Worm (Caenorhabditis elegans) whole organism, young adult: ENCODE data around the gene C28H8.7.

Experiments used
- F23B12.7 ChIP-seq: sonication (generic microtip); optimal IDR thresholded peaks from 2 replicates; lab custom pipeline; 2017; ENCODE audit warnings: missing genetic modification characterization, mild to moderate bottlenecking, missing compliant biosample characterization, antibody characterized with exemption, moderate library complexity; ENCODE audit not compliant: insufficient read depth
- F33H1.4 ChIP-seq: fragments of 200-800 bp; sonication (Bioruptor generic); IDR thresholded peaks from 2 replicates; pipeline ENCODE4 v1.3.6; 2022; ENCODE audit warnings: missing genetic modification reagents, missing genetic modification characterization, missing compliant biosample characterization
- F57A8.1 ChIP-seq: fragments of 200-800 bp; sonication (Bioruptor generic); optimal IDR thresholded peaks from 2 replicates; lab custom pipeline; 2018; ENCODE audit warnings: mild to moderate bottlenecking, missing genetic modification characterization, moderate library complexity, missing compliant biosample characterization
- F57C9.4 ChIP-seq: sonication (generic microtip); optimal IDR thresholded peaks from 2 replicates; lab custom pipeline; 2017; ENCODE audit warnings: mild to moderate bottlenecking, missing genetic modification characterization, missing compliant biosample characterization
- K11D2.4 ChIP-seq: fragments of 200-800 bp; sonication (Bioruptor generic); IDR thresholded peaks from 2 replicates; pipeline ENCODE4 v1.3.6; 2022; ENCODE audit warnings: missing genetic modification reagents, missing genetic modification characterization, missing compliant biosample characterization
- Y56A3A.18 ChIP-seq: fragments of 200-800 bp; sonication (Bioruptor generic); IDR thresholded peaks from 2 replicates; pipeline ENCODE4 v1.3.6; 2022; ENCODE audit warnings: missing genetic modification reagents, missing genetic modification characterization, missing compliant biosample characterization
- aptf-3 ChIP-seq: fragments of 200-800 bp; sonication (Bioruptor generic); IDR thresholded peaks from 2 replicates; pipeline ENCODE4 v1.3.6; 2022; ENCODE audit warnings: missing genetic modification characterization, missing compliant biosample characterization
- attf-3 ChIP-seq: fragments of 200-800 bp; sonication (Bioruptor generic); conservative IDR thresholded peaks from 2 replicates; pipeline ENCODE4 v1.3.6; 2022; ENCODE audit warnings: missing genetic modification reagents, missing genetic modification characterization, missing compliant biosample characterization
- attf-5 ChIP-seq: fragments of 200-800 bp; sonication (Bioruptor generic); optimal IDR thresholded peaks from 2 replicates; lab custom pipeline; 2018; ENCODE audit warnings: mild to moderate bottlenecking, missing genetic modification characterization, missing compliant biosample characterization
- cebp-1 ChIP-seq, 2 experiments: fragments of 200-800 bp in 1 of 2; sonication (Bioruptor generic) in 1 of 2; sonication (generic microtip) in 1 of 2; IDR thresholded peaks in 1 of 2; optimal IDR thresholded peaks in 1 of 2; 2 replicates each; pipeline versions ENCODE4 v1.3.6 to Lab custom; 2017 to 2022; ENCODE audit warnings: missing compliant biosample characterization in 2 of 2, missing genetic modification characterization in 2 of 2, mild to moderate bottlenecking in 1 of 2, missing genetic modification reagents in 1 of 2, moderate library complexity in 1 of 2
- ceh-79 ChIP-seq: sonication (generic microtip); optimal IDR thresholded peaks from 2 replicates; lab custom pipeline; 2017; ENCODE audit warnings: mild to moderate bottlenecking, missing genetic modification characterization, missing compliant biosample characterization
- chd-7 ChIP-seq: sonication (generic microtip); optimal IDR thresholded peaks from 2 replicates; lab custom pipeline; 2016; ENCODE audit warnings: mild to moderate bottlenecking, missing genetic modification characterization, moderate library complexity, missing compliant biosample characterization
- die-1 ChIP-seq: sonication (generic microtip); optimal IDR thresholded peaks from 2 replicates; lab custom pipeline; 2016; ENCODE audit warnings: missing genotype, mild to moderate bottlenecking, missing genetic modification characterization, missing compliant biosample characterization
- dpff-1 ChIP-seq: sonication (generic microtip); optimal IDR thresholded peaks from 2 replicates; lab custom pipeline; 2017; ENCODE audit warnings: mild to moderate bottlenecking, missing genetic modification characterization, missing compliant biosample characterization
- dpl-1 ChIP-seq: fragments of 150-350 bp; optimal IDR thresholded peaks from 2 replicates; lab custom pipeline; 2014; ENCODE audit warnings: missing biosample characterization, missing genetic modification reagents, missing genetic modification characterization
- efl-1 ChIP-seq: fragments of 150-350 bp; optimal IDR thresholded peaks from 2 replicates; lab custom pipeline; 2014; ENCODE audit warnings: missing biosample characterization, missing genetic modification reagents, missing genetic modification characterization
- egl-18 ChIP-seq: fragments of 200-800 bp; sonication (Bioruptor generic); IDR thresholded peaks from 2 replicates; pipeline ENCODE4 v1.3.6; 2022; ENCODE audit warnings: missing genetic modification reagents, missing genetic modification characterization, missing compliant biosample characterization
- fkh-3 ChIP-seq: sonication (generic microtip); optimal IDR thresholded peaks from 2 replicates; lab custom pipeline; 2016; ENCODE audit warnings: mild to moderate bottlenecking, missing genetic modification characterization, missing compliant biosample characterization
- him-1 ChIP-seq: sonication (generic microtip); optimal IDR thresholded peaks from 2 replicates; lab custom pipeline; 2016; ENCODE audit warnings: missing genotype, missing genetic modification reagents, missing genetic modification characterization, missing compliant biosample characterization
- hmg-1.2 ChIP-seq: fragments of 200-800 bp; sonication (Bioruptor generic); IDR thresholded peaks from 2 replicates; pipeline ENCODE4 v1.3.6; 2022; ENCODE audit warnings: missing genetic modification reagents, missing genetic modification characterization, missing compliant biosample characterization
- hsf-1 ChIP-seq: fragments of 200-800 bp; sonication (Bioruptor generic); IDR thresholded peaks from 2 replicates; pipeline ENCODE4 v1.3.6; 2022; ENCODE audit warnings: missing genetic modification reagents, missing genetic modification characterization, missing compliant biosample characterization
- lin-26 ChIP-seq: fragments of 200-800 bp; sonication (Bioruptor generic); IDR thresholded peaks from 2 replicates; pipeline ENCODE4 v1.3.6; 2022; ENCODE audit warnings: missing genetic modification reagents, missing genetic modification characterization, missing compliant biosample characterization
- lin-40 ChIP-seq: sonication (generic microtip); optimal IDR thresholded peaks from 2 replicates; lab custom pipeline; 2016; ENCODE audit warnings: missing genetic modification characterization, mild to moderate bottlenecking, missing compliant biosample characterization, missing genotype, missing genetic modification reagents
- lsy-27 ChIP-seq: sonication (generic microtip); optimal IDR thresholded peaks from 2 replicates; lab custom pipeline; 2017; ENCODE audit warnings: missing genetic modification characterization, mild to moderate bottlenecking, missing compliant biosample characterization, antibody characterized with exemption, missing genotype, borderline replicate concordance; ENCODE audit not compliant: insufficient read depth
- mcd-1 ChIP-seq: fragments of 200-800 bp; sonication (Bioruptor generic); IDR thresholded peaks from 2 replicates; pipeline ENCODE4 v1.3.6; 2022; ENCODE audit warnings: missing genetic modification reagents, missing genetic modification characterization, missing compliant biosample characterization
- nfya-1 ChIP-seq: sonication (generic microtip); optimal IDR thresholded peaks from 2 replicates; lab custom pipeline; 2017; ENCODE audit warnings: antibody characterized with exemption, missing compliant biosample characterization, missing genetic modification characterization, borderline replicate concordance; ENCODE audit not compliant: insufficient read depth
- nhr-120 ChIP-seq: fragments of 200-800 bp; sonication (Bioruptor generic); IDR thresholded peaks from 2 replicates; pipeline ENCODE4 v1.3.6; 2022; ENCODE audit warnings: missing genetic modification characterization, missing compliant biosample characterization
- nhr-179 ChIP-seq: sonication (generic microtip); optimal IDR thresholded peaks from 2 replicates; lab custom pipeline; 2016; ENCODE audit warnings: mild to moderate bottlenecking, missing genetic modification characterization, missing compliant biosample characterization
- nhr-80 ChIP-seq: sonication (generic microtip); optimal IDR thresholded peaks from 2 replicates; lab custom pipeline; 2016; ENCODE audit warnings: missing genetic modification characterization, missing compliant biosample characterization
- pha-4 ChIP-seq: fragments of 150-350 bp; sonication (generic microtip); optimal IDR thresholded peaks from 2 replicates; lab custom pipeline; 2014; ENCODE audit warnings: missing biosample characterization, missing genetic modification reagents, missing genetic modification characterization
- repo-1 ChIP-seq: sonication (generic microtip); optimal IDR thresholded peaks from 2 replicates; lab custom pipeline; 2017; ENCODE audit warnings: mild to moderate bottlenecking, missing genetic modification characterization, missing compliant biosample characterization
- snpc-1.3 ChIP-seq: sonication (generic microtip); optimal IDR thresholded peaks from 2 replicates; lab custom pipeline; 2017; ENCODE audit warnings: missing genetic modification characterization, mild to moderate bottlenecking, missing compliant biosample characterization, antibody characterized with exemption, moderate library complexity, missing genotype, missing genetic modification reagents; ENCODE audit not compliant: insufficient read depth
- somi-1 ChIP-seq: fragments of 200-800 bp; sonication (Bioruptor generic); optimal IDR thresholded peaks from 2 replicates; lab custom pipeline; 2018; ENCODE audit warnings: mild to moderate bottlenecking, missing genetic modification characterization, missing compliant biosample characterization
- tbx-9 ChIP-seq: sonication (generic microtip); optimal IDR thresholded peaks from 2 replicates; lab custom pipeline; 2016; ENCODE audit warnings: borderline replicate concordance, missing genetic modification characterization, inconsistent platforms, missing compliant biosample characterization
- tlf-1 ChIP-seq: fragments of 200-800 bp; sonication (Bioruptor generic); optimal IDR thresholded peaks from 2 replicates; lab custom pipeline; 2018; ENCODE audit warnings: mild to moderate bottlenecking, missing genetic modification characterization, missing compliant biosample characterization
- xnd-1 ChIP-seq: sonication (generic microtip); optimal IDR thresholded peaks from 2 replicates; lab custom pipeline; 2016; ENCODE audit warnings: missing genotype, missing genetic modification reagents, missing genetic modification characterization, missing compliant biosample characterization
- ztf-18 ChIP-seq: sonication (generic microtip); optimal IDR thresholded peaks from 2 replicates; lab custom pipeline; 2016; ENCODE audit warnings: missing genotype, mild to moderate bottlenecking, missing genetic modification characterization, missing compliant biosample characterization
- ztf-22 ChIP-seq: fragments of 200-800 bp; sonication (Bioruptor generic); optimal IDR thresholded peaks from 2 replicates; lab custom pipeline; 2018; ENCODE audit warnings: mild to moderate bottlenecking, missing genetic modification characterization, moderate library complexity, missing compliant biosample characterization
- ztf-28 ChIP-seq: fragments of 200-800 bp; sonication (Bioruptor generic); IDR thresholded peaks from 2 replicates; pipeline ENCODE4 v1.3.6; 2022; ENCODE audit warnings: missing genetic modification reagents, missing genetic modification characterization, missing compliant biosample characterization
- ztf-3 ChIP-seq: fragments of 200-800 bp; sonication (Bioruptor generic); optimal IDR thresholded peaks from 2 replicates; lab custom pipeline; 2018; ENCODE audit warnings: mild to moderate bottlenecking, missing genetic modification characterization, missing compliant biosample characterization

Gene C28H8.7

ce11 chrIII:5919799-5920387 lies 33.1 kb upstream of the C28H8.7 start, which contains the start of the genes tdo-2 and C28H8.2 (continued):
- TF ChIP-seq ztf-18 (tag; lab: Kevin White, UChicago) (no peak), snpc-1.3 (tag; lab: Kevin White, UChicago) (no peak), attf-3 (GFP tag; lab: Robert Waterston, UW) (no peak), dpff-1 (tag; lab: Kevin White, UChicago) (no peak), die-1 (peak; percentile 39), ztf-28 (GFP tag; lab: Robert Waterston, UW) (no peak), tlf-1 (no peak), him-1 (no peak), repo-1 (tag; lab: Kevin White, UChicago) (no peak), F23B12.7 (tag; lab: Kevin White, UChicago) (no peak), ztf-22 (no peak), hsf-1 (GFP tag; lab: Robert Waterston, UW) (0 out of 2 replicates have a peak, but pooled peaks have one; percentile 26), ceh-79 (no peak), F33H1.4 (GFP tag; lab: Robert Waterston, UW) (no peak), F57A8.1 (GFP tag; lab: Kevin White, UChicago) (no peak), ztf-3 (GFP tag; lab: Kevin White, UChicago) (no peak), somi-1 (GFP tag; lab: Kevin White, UChicago) (peak; percentile 66), mcd-1 (GFP tag; lab: Robert Waterston, UW) (peak; percentile 8; the same call in 1 of the 2 replicates), lin-26 (GFP tag; lab: Robert Waterston, UW) (no peak), xnd-1 (tag; lab: Kevin White, UChicago) (no peak), lsy-27 (tag; lab: Kevin White, UChicago) (no peak), efl-1 (no peak), pha-4 (no peak), aptf-3 (GFP tag; lab: Robert Waterston, UW) (no peak), fkh-3 (tag; lab: Kevin White, UChicago) (no peak), nhr-179 (no peak), K11D2.4 (GFP tag; lab: Robert Waterston, UW) (peak; percentile 58; the same call in 1 of the 2 replicates), lin-40 (tag; lab: Kevin White, UChicago) (peak; percentile 43)

- TF ChIP-seq cebp-1 (GFP tag; IDR thresholded peaks at IDR 0.05; lab: Robert Waterston, UW) (peak; percentile 87), cebp-1 (tag; optimal IDR thresholded peaks at IDR 0.05; lab: Kevin White, UChicago) (peak; percentile 86), chd-7 (peak; percentile 8), nhr-120 (GFP tag; lab: Robert Waterston, UW) (no peak), nfya-1 (no peak), tbx-9 (no peak), Y56A3A.18 (0 out of 2 replicates have a peak, but pooled peaks have one; percentile 15), dpl-1 (GFP tag; lab: Kevin White, UChicago) (no peak), F57C9.4 (no peak), hmg-1.2 (GFP tag; lab: Robert Waterston, UW) (peak; percentile 19; the same call in 1 of the 2 replicates), attf-5 (GFP tag; lab: Kevin White, UChicago) (peak; percentile 26), tlf-1 (peak; percentile 44), ztf-28 (GFP tag; lab: Robert Waterston, UW) (no peak), nhr-80 (tag; lab: Kevin White, UChicago) (peak; percentile 62), egl-18 (GFP tag; lab: Robert Waterston, UW) (no peak), repo-1 (tag; lab: Kevin White, UChicago) (peak; percentile 53)
These were observed 30.7 kb upstream of the C28H8.7 start for ce11 chrIII:5917365-5917958.
